Worm (Caenorhabditis elegans): ENCODE results near the gene srd-12.

The srd-12 gene

ce11 chrIV:5593804-5594214, 36.2 kb downstream of the srd-12 start:
- TF ChIP-seq C08G9.2 (tag; optimal IDR thresholded peaks at IDR 0.05): no peak
- no peak for TF ChIP-seq ets-4 (tag; optimal IDR thresholded peaks at IDR 0.05)
- peak; percentile 97 for TF ChIP-seq unc-55 (GFP tag; optimal IDR thresholded peaks at IDR 0.05)
- TF ChIP-seq hlh-30 (tag; optimal IDR thresholded peaks at IDR 0.05; ENCODE audit: insufficient read depth): no peak
- TF ChIP-seq pha-4 (tag; optimal IDR thresholded peaks at IDR 0.05): no peak
- TF ChIP-seq ceh-18 (tag; optimal IDR thresholded peaks at IDR 0.05): peak; percentile 89
- TF ChIP-seq ama-1 (optimal IDR thresholded peaks at IDR 0.05): no peak
- TF ChIP-seq unc-86 (tag; optimal IDR thresholded peaks at IDR 0.05): no peak
- TF ChIP-seq pat-9 (tag; optimal IDR thresholded peaks at IDR 0.05): no peak
- peak; percentile 15 for TF ChIP-seq ceh-34 (tag; optimal IDR thresholded peaks at IDR 0.05)
- TF ChIP-seq dve-1 (tag; optimal IDR thresholded peaks at IDR 0.05): no peak
- TF ChIP-seq ceh-14 (tag; optimal IDR thresholded peaks at IDR 0.05): no peak
- no peak for TF ChIP-seq zip-5 (tag; optimal IDR thresholded peaks at IDR 0.05)
- no peak for TF ChIP-seq hlh-6 (tag; optimal IDR thresholded peaks at IDR 0.05)
- TF ChIP-seq K09A11.1 (tag; optimal IDR thresholded peaks at IDR 0.05; ENCODE audit: insufficient read depth): no peak
- no peak for TF ChIP-seq tbx-7 (tag; optimal IDR thresholded peaks at IDR 0.05)
- peak; percentile 73 for TF ChIP-seq rnt-1 (tag; optimal IDR thresholded peaks at IDR 0.05)
- TF ChIP-seq ztf-16 (tag; optimal IDR thresholded peaks at IDR 0.05): no peak
- TF ChIP-seq ceh-9 (tag; optimal IDR thresholded peaks at IDR 0.05): no peak
- TF ChIP-seq sox-2 (GFP tag; IDR thresholded peaks at IDR 0.05): no peak

- TF ChIP-seq pha-2 (tag; optimal IDR thresholded peaks at IDR 0.05): no peak
Observed at ce11 chrIV:5592956-5593355, 37.1 kb downstream of the srd-12 start.

- TF ChIP-seq nhr-11 (tag; optimal IDR thresholded peaks at IDR 0.05) (no peak), hlh-13 (GFP tag; optimal IDR thresholded peaks at IDR 0.05) (no peak), hlh-30 (tag; optimal IDR thresholded peaks at IDR 0.05; ENCODE audit: insufficient read depth) (peak; percentile 56), elt-4 (tag; optimal IDR thresholded peaks at IDR 0.05) (no peak), ceh-18 (tag; optimal IDR thresholded peaks at IDR 0.05) (peak; percentile 57)
Observed at ce11 chrIV:5591134-5591533, 38.9 kb downstream of the srd-12 start.

- TF ChIP-seq pax-1 (tag; optimal IDR thresholded peaks at IDR 0.05) (no peak), pha-2 (tag; optimal IDR thresholded peaks at IDR 0.05) (no peak), ahr-1 (tag; optimal IDR thresholded peaks at IDR 0.05) (no peak), ceh-22 (tag; optimal IDR thresholded peaks at IDR 0.05) (no peak), eyg-1 (tag; optimal IDR thresholded peaks at IDR 0.05) (no peak), ama-1 (optimal IDR thresholded peaks at IDR 0.05) (no peak), ets-4 (tag; optimal IDR thresholded peaks at IDR 0.05) (no peak), nfya-1 (tag; optimal IDR thresholded peaks at IDR 0.05) (no peak)
Observed at ce11 chrIV:5590120-5590519, 39.9 kb downstream of the srd-12 start.

ce11 chrIV:5587964-5588860, 41.8 kb downstream of the srd-12 start:
- TF ChIP-seq che-1 (tag; optimal IDR thresholded peaks at IDR 0.05) (no peak), hlh-30 (tag; optimal IDR thresholded peaks at IDR 0.05; ENCODE audit: insufficient read depth) (peak; percentile 32)

ce11 chrIV:5586320-5586720, 43.7 kb downstream of the srd-12 start:
- TF ChIP-seq pqm-1 (tag; optimal IDR thresholded peaks at IDR 0.05) (no peak), elt-2 (tag; optimal IDR thresholded peaks at IDR 0.05) (peak; percentile 4), tbx-7 (tag; optimal IDR thresholded peaks at IDR 0.05) (no peak), ttx-3 (tag; optimal IDR thresholded peaks at IDR 0.05) (no peak)
